Worm (Caenorhabditis elegans) whole organism, L4 larva: Measurements from ENCODE around the gene F58B4.2.

Experiments
- D1046.2 ChIP-seq: fragments of 200-800 bp; sonication (Bioruptor generic); IDR thresholded peaks from 2 replicates; pipeline ENCODE4 v1.3.6; 2022; ENCODE audit warnings: missing genetic modification characterization, missing compliant biosample characterization
- F37D6.2 ChIP-seq: sonication (generic microtip); optimal IDR thresholded peaks from 2 replicates; lab custom pipeline; 2016; ENCODE audit warnings: mild to moderate bottlenecking, missing genetic modification characterization, missing compliant biosample characterization
- F49E8.2 ChIP-seq: sonication (generic microtip); optimal IDR thresholded peaks from 2 replicates; lab custom pipeline; 2016; ENCODE audit warnings: missing compliant biosample characterization, mild to moderate bottlenecking, missing genetic modification characterization, borderline replicate concordance
- T20F7.1 ChIP-seq: fragments of 200-800 bp; sonication (Bioruptor generic); optimal IDR thresholded peaks from 2 replicates; lab custom pipeline; 2018; ENCODE audit warnings: mild to moderate bottlenecking, missing genetic modification characterization, missing compliant biosample characterization
- T26A8.4 ChIP-seq: fragments of 200-800 bp; sonication (Bioruptor generic); IDR thresholded peaks from 2 replicates; pipeline ENCODE4 v1.3.6; 2022; ENCODE audit warnings: missing genetic modification characterization, missing compliant biosample characterization
- Y105C5A.15 ChIP-seq: fragments of 200-800 bp; sonication (Bioruptor generic); IDR thresholded peaks from 2 replicates; pipeline ENCODE4 v1.3.6; 2022; ENCODE audit warnings: missing genetic modification characterization, missing compliant biosample characterization
- ZK337.2 ChIP-seq: fragments of 200-800 bp; sonication (Bioruptor generic); IDR thresholded peaks from 2 replicates; pipeline ENCODE4 v1.3.6; 2022; ENCODE audit warnings: missing genetic modification reagents, missing genetic modification characterization, missing compliant biosample characterization
- ZK546.5 ChIP-seq, 2 experiments: sonication (generic microtip); optimal IDR thresholded peaks; 2 replicates each; lab custom pipeline; 2017; ENCODE audit warnings: missing biosample characterization in 2 of 2, missing genetic modification characterization in 2 of 2
- aha-1 ChIP-seq: fragments of 150-350 bp; peaks from one replicate; lab custom pipeline; 2014; ENCODE audit warnings: missing biosample characterization, missing genetic modification characterization
- aly-2 ChIP-seq: sonication (generic microtip); optimal IDR thresholded peaks from 2 replicates; lab custom pipeline; 2018; ENCODE audit warnings: missing biosample characterization, missing genetic modification characterization
- ama-1 ChIP-seq: fragments of 150-350 bp; optimal IDR thresholded peaks from 2 replicates; lab custom pipeline; 2014; ENCODE audit warnings: inconsistent platforms, mixed read lengths
- ceh-28 ChIP-seq: fragments of 150-350 bp; optimal IDR thresholded peaks from 2 replicates; lab custom pipeline; 2014; ENCODE audit warnings: missing biosample characterization, missing genetic modification reagents, missing genetic modification characterization
- ceh-32 ChIP-seq: sonication (generic microtip); optimal IDR thresholded peaks from 2 replicates; lab custom pipeline; 2016; ENCODE audit warnings: mild to moderate bottlenecking, missing genetic modification characterization, missing compliant biosample characterization; ENCODE audit not compliant: poor library complexity
- ceh-62 ChIP-seq: sonication (generic microtip); optimal IDR thresholded peaks from 2 replicates; lab custom pipeline; 2017; ENCODE audit warnings: missing biosample characterization, missing genetic modification characterization
- ces-1 ChIP-seq: fragments of 150-350 bp; sonication (generic microtip); optimal IDR thresholded peaks from 4 replicates; lab custom pipeline; 2014; ENCODE audit warnings: missing biosample characterization, missing genetic modification reagents, missing genetic modification characterization
- ctbp-1 ChIP-seq: fragments of 200-800 bp; sonication (Bioruptor generic); IDR thresholded peaks from 2 replicates; pipeline ENCODE4 v1.3.6; 2022; ENCODE audit warnings: missing genetic modification reagents, missing genetic modification characterization, missing compliant biosample characterization
- daf-16 ChIP-seq, 3 experiments: sonication (generic microtip); optimal IDR thresholded peaks; 2 replicates each; lab custom pipeline; 2016 to 2017; ENCODE audit warnings: missing genetic modification characterization in 3 of 3, missing genetic modification reagents in 3 of 3, mild to moderate bottlenecking in 2 of 3, missing compliant biosample characterization in 2 of 3, missing biosample characterization in 1 of 3, moderate library complexity in 1 of 3
- daf-19 ChIP-seq: fragments of 200-800 bp; sonication (Bioruptor generic); conservative IDR thresholded peaks from 2 replicates; pipeline ENCODE4 v1.3.6; 2022; ENCODE audit warnings: missing genetic modification characterization, missing compliant biosample characterization
- dmd-9 ChIP-seq: fragments of 200-800 bp; sonication (Bioruptor generic); IDR thresholded peaks from 2 replicates; pipeline ENCODE4 v1.3.6; 2022; ENCODE audit warnings: missing genetic modification reagents, missing genetic modification characterization, missing compliant biosample characterization
- duxl-1 ChIP-seq: sonication (generic microtip); optimal IDR thresholded peaks from 2 replicates; lab custom pipeline; 2016; ENCODE audit warnings: mild to moderate bottlenecking, missing genetic modification characterization, moderate library complexity, missing compliant biosample characterization; ENCODE audit not compliant: poor library complexity
- dve-1 ChIP-seq: sonication (generic microtip); optimal IDR thresholded peaks from 2 replicates; lab custom pipeline; 2017; ENCODE audit warnings: antibody characterized with exemption, mild to moderate bottlenecking, missing genetic modification characterization, missing compliant biosample characterization; ENCODE audit not compliant: insufficient read depth
- fos-1 ChIP-seq: fragments of 150-350 bp; optimal IDR thresholded peaks from 2 replicates; lab custom pipeline; 2014; ENCODE audit warnings: missing biosample characterization, missing genetic modification characterization
- hif-1 ChIP-seq, 2 experiments: sonication (generic microtip); optimal IDR thresholded peaks; 2 replicates each; lab custom pipeline; 2016 to 2017; ENCODE audit warnings: missing compliant biosample characterization in 2 of 2, missing genetic modification characterization in 2 of 2, missing genetic modification reagents in 2 of 2, missing genotype in 2 of 2, mild to moderate bottlenecking in 1 of 2
- hmg-1.1 ChIP-seq: fragments of 200-800 bp; sonication (Bioruptor generic); IDR thresholded peaks from 2 replicates; pipeline ENCODE4 v1.3.6; 2022; ENCODE audit warnings: missing genetic modification reagents, missing genetic modification characterization, missing compliant biosample characterization
- lin-29 ChIP-seq: fragments of 200-800 bp; sonication (Bioruptor generic); IDR thresholded peaks from 2 replicates; pipeline ENCODE4 v1.3.6; 2022; ENCODE audit warnings: missing genetic modification reagents, missing genetic modification characterization, missing compliant biosample characterization
- lin-38 ChIP-seq: fragments of 200-800 bp; sonication (Bioruptor generic); IDR thresholded peaks from 2 replicates; pipeline ENCODE4 v1.3.6; 2022; ENCODE audit warnings: missing genetic modification reagents, missing genetic modification characterization, missing compliant biosample characterization
- lin-39 ChIP-seq: fragments of 150-350 bp; optimal IDR thresholded peaks from 2 replicates; lab custom pipeline; 2014; ENCODE audit warnings: missing biosample characterization, missing genetic modification reagents, missing genetic modification characterization
- lsy-2 ChIP-seq, 2 experiments: fragments of 150-350 bp in 1 of 2; sonication (generic microtip) in 1 of 2; optimal IDR thresholded peaks; 2 replicates each; lab custom pipeline; 2014 to 2017; ENCODE audit warnings: missing biosample characterization in 2 of 2, missing genetic modification characterization in 2 of 2
- madf-5 ChIP-seq, 2 experiments: fragments of 200-800 bp; sonication (Bioruptor generic); IDR thresholded peaks; 2 replicates each; pipeline ENCODE4 v1.3.6; 2022; ENCODE audit warnings: missing compliant biosample characterization in 2 of 2, missing genetic modification characterization in 2 of 2
- mxl-2 ChIP-seq: fragments of 200-800 bp; sonication (Bioruptor generic); conservative IDR thresholded peaks from 2 replicates; pipeline ENCODE4 v1.3.6; 2022; ENCODE audit warnings: missing genetic modification reagents, missing genetic modification characterization, missing compliant biosample characterization
- nhr-111 ChIP-seq: fragments of 200-800 bp; sonication (Bioruptor generic); optimal IDR thresholded peaks from 2 replicates; lab custom pipeline; 2018; ENCODE audit warnings: mild to moderate bottlenecking, missing genetic modification characterization, missing compliant biosample characterization
- nhr-237 ChIP-seq: sonication (generic microtip); optimal IDR thresholded peaks from 2 replicates; lab custom pipeline; 2017; ENCODE audit warnings: missing biosample characterization, missing genetic modification characterization
- nhr-25 ChIP-seq: sonication (generic microtip); optimal IDR thresholded peaks from 2 replicates; lab custom pipeline; 2017; ENCODE audit warnings: missing genetic modification characterization, mild to moderate bottlenecking, missing compliant biosample characterization, antibody characterized with exemption, moderate library complexity, borderline replicate concordance; ENCODE audit not compliant: insufficient read depth
- nhr-42 ChIP-seq: fragments of 200-800 bp; sonication (Bioruptor generic); IDR thresholded peaks from 2 replicates; pipeline ENCODE4 v1.3.6; 2022; ENCODE audit warnings: missing genetic modification characterization, missing compliant biosample characterization
- nhr-48 ChIP-seq: sonication (generic microtip); optimal IDR thresholded peaks from 2 replicates; lab custom pipeline; 2016; ENCODE audit warnings: mild to moderate bottlenecking, missing genetic modification characterization, missing compliant biosample characterization
- nhr-76 ChIP-seq: fragments of 150-350 bp; optimal IDR thresholded peaks from 2 replicates; lab custom pipeline; 2014; ENCODE audit warnings: missing biosample characterization, missing genetic modification characterization
- pha-4 ChIP-seq, 2 experiments: fragments of 150-350 bp in 1 of 2; fragments of 200-800 bp in 1 of 2; sonication (Bioruptor generic) in 1 of 2; IDR thresholded peaks in 1 of 2; optimal IDR thresholded peaks in 1 of 2; 2 replicates each; pipeline versions ENCODE4 v1.3.6 to Lab custom; 2014 to 2022; ENCODE audit warnings: missing genetic modification characterization in 2 of 2, missing genetic modification reagents in 2 of 2, missing biosample characterization in 1 of 2, missing compliant biosample characterization in 1 of 2
- set-16 ChIP-seq: fragments of 200-800 bp; sonication (Bioruptor generic); IDR thresholded peaks from 2 replicates; pipeline ENCODE4 v1.3.6; 2022; ENCODE audit warnings: missing genetic modification reagents, missing genetic modification characterization, missing compliant biosample characterization
- skn-1 ChIP-seq: fragments of 150-350 bp; optimal IDR thresholded peaks from 2 replicates; lab custom pipeline; 2014; ENCODE audit warnings: missing biosample characterization, missing genetic modification characterization
- spr-3 ChIP-seq: fragments of 200-800 bp; sonication (Bioruptor generic); optimal IDR thresholded peaks from 2 replicates; lab custom pipeline; 2018; ENCODE audit warnings: mild to moderate bottlenecking, missing genetic modification characterization, missing compliant biosample characterization
- tag-97 ChIP-seq: fragments of 200-800 bp; sonication (Bioruptor generic); IDR thresholded peaks from 2 replicates; pipeline ENCODE4 v1.3.6; 2022; ENCODE audit warnings: missing genetic modification characterization, missing compliant biosample characterization
- unc-39 ChIP-seq: sonication (generic microtip); optimal IDR thresholded peaks from 2 replicates; lab custom pipeline; 2017; ENCODE audit warnings: missing biosample characterization, missing genetic modification characterization
- unc-62 ChIP-seq, 3 experiments: fragments of 150-350 bp in 1 of 3; sonication (generic microtip); optimal IDR thresholded peaks in 2 of 3; peaks in 1 of 3; 1 replicate in 1 of 3; 2 replicates in 2 of 3; lab custom pipeline; 2014 to 2017; ENCODE audit warnings: missing biosample characterization in 3 of 3, missing genetic modification characterization in 3 of 3, missing genetic modification reagents in 3 of 3, missing genotype in 1 of 3
- zag-1 ChIP-seq: fragments of 150-350 bp; optimal IDR thresholded peaks from 2 replicates; lab custom pipeline; 2014; ENCODE audit warnings: missing biosample characterization, missing genetic modification characterization
- zfp-3 ChIP-seq: fragments of 200-800 bp; sonication (Bioruptor generic); conservative IDR thresholded peaks from 2 replicates; pipeline ENCODE4 v1.3.6; 2022; ENCODE audit warnings: missing genetic modification reagents, missing genetic modification characterization, missing compliant biosample characterization
- zip-11 ChIP-seq: fragments of 200-800 bp; sonication (Bioruptor generic); IDR thresholded peaks from 2 replicates; pipeline ENCODE4 v1.3.6; 2022; ENCODE audit warnings: missing genetic modification characterization, missing compliant biosample characterization
- ztf-11 ChIP-seq: fragments of 150-350 bp; optimal IDR thresholded peaks from 2 replicates; lab custom pipeline; 2014; ENCODE audit warnings: missing biosample characterization, missing genetic modification characterization

F58B4.2 gene

DNA sequence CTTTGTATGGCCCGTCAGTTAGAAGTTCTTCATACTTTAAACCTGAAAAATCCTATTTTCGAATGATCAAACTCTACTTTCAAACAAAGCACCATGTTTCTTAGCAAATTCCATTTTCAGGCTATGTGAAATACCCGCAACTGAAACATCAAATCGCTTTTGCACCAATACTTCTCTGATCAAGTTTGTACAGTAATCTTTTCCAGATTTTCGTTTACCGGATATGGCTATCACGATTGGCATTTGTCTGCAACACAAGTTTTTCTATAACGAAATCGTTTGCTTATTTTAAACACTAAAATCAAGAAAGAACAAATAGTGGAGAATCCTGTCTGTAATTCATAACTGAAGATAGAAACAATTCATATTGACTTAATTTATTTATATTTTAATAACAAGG, 22.0 kb downstream of the F58B4.2 start, which contains the start of gene F32D8.13:
F32D8.13 (minus strand) TSS at position 249 of the 400 bp plus-strand sequence.
- TF ChIP-seq nhr-76 (tag; lab: Kevin White, UChicago) (no peak), aly-2 (tag; lab: Kevin White, UChicago) (no peak), ama-1 (lab: Kevin White, UChicago) (peak; percentile 52), T26A8.4 (GFP tag; lab: Robert Waterston, UW) (peak; percentile 45), hmg-1.1 (GFP tag; lab: Robert Waterston, UW) (no peak), nhr-42 (GFP tag; lab: Robert Waterston, UW) (0 out of 2 replicates have a peak, but pooled peaks have one; percentile 6), lin-39 (tag; lab: Kevin White, UChicago) (no peak), duxl-1 (tag; lab: Kevin White, UChicago) (no peak), unc-62 (GFP tag; optimal IDR thresholded peaks at IDR 0.05 in 1 of 2; lab: Kevin White, UChicago) (no peak), unc-62 (tag; optimal IDR thresholded peaks at IDR 0.05; lab: Kevin White, UChicago) (no peak), zip-11 (GFP tag; lab: Robert Waterston, UW) (no peak), lsy-2 (tag; optimal IDR thresholded peaks at IDR 0.05; lab: Kevin White, UChicago) (peak in 1 of 2 experiments; percentile 31), D1046.2 (no peak), aha-1 (tag; lab: Kevin White, UChicago) (peak; percentile 58), lin-38 (peak; percentile 28; the same call in 1 of the 2 replicates), daf-16 (GFP tag; optimal IDR thresholded peaks at IDR 0.05; lab: Kevin White, UChicago) (no peak), daf-16 (tag; optimal IDR thresholded peaks at IDR 0.05; lab: Kevin White, UChicago) (peak; percentile 13)
- TF ChIP-seq, all 104 proteins: peak for 7

DNA sequence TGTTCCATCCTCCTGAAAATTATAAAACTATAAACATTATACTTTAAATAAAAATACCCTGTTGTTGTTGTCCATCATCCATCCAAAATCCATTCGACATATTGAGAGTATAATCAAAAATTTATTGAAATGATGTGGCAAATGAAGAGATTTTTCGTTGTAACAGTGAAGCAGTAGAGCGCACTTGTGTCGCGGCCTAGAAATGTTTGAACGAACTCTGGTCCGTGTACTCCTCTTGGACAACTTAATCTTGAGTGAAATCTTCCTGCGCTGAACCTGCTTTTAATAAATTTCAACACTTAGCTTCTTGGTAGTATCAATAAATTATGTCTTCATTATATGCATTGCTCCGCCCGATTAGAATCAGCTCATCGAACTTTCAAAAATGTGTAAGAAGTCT, 23.7 kb downstream of the F58B4.2 start, which contains the start of the genes F32D8.14 and F32D8.5:
F32D8.14 (minus strand) TSS at position 188 of the 400 bp plus-strand sequence.
F32D8.5 (plus strand) TSS at position 200 of the 400 bp plus-strand sequence.
- TF ChIP-seq set-16 (GFP tag; lab: Robert Waterston, UW), result no peak
- TF ChIP-seq daf-19, result no peak
- no peak for TF ChIP-seq mxl-2 (GFP tag; lab: Robert Waterston, UW)
- no peak for TF ChIP-seq ceh-28 (tag; lab: Kevin White, UChicago)
- TF ChIP-seq nhr-25, result no peak
- TF ChIP-seq nhr-48 (tag; lab: Kevin White, UChicago), result peak; percentile 67
- TF ChIP-seq ZK337.2 (GFP tag; lab: Robert Waterston, UW), result peak; percentile 77
- TF ChIP-seq ZK546.5 (tag; optimal IDR thresholded peaks at IDR 0.05; lab: Kevin White, UChicago), result peak in 1 of 2 experiments; percentile 71
- no peak for TF ChIP-seq D1046.2
- no peak for TF ChIP-seq unc-39 (tag; lab: Kevin White, UChicago)
- TF ChIP-seq dmd-9, result no peak
- no peak for TF ChIP-seq ztf-11 (tag; lab: Kevin White, UChicago)
- no peak for TF ChIP-seq lin-29 (GFP tag; lab: Robert Waterston, UW)
- peak; percentile 64 for TF ChIP-seq T20F7.1 (GFP tag; lab: Kevin White, UChicago)
- TF ChIP-seq lsy-2 (tag; optimal IDR thresholded peaks at IDR 0.05; lab: Kevin White, UChicago), result peak in 1 of 2 experiments; percentile 90
- TF ChIP-seq daf-16 (GFP tag; optimal IDR thresholded peaks at IDR 0.05; lab: Kevin White, UChicago), result no peak
- TF ChIP-seq daf-16 (tag; optimal IDR thresholded peaks at IDR 0.05; lab: Kevin White, UChicago), result peak; percentile 27
- TF ChIP-seq ceh-32 (tag; lab: Kevin White, UChicago), result no peak
- no peak for TF ChIP-seq tag-97 (GFP tag; lab: Robert Waterston, UW)
- TF ChIP-seq spr-3 (GFP tag; lab: Kevin White, UChicago), result no peak
- TF ChIP-seq fos-1 (tag; lab: Kevin White, UChicago), result no peak
- peak; percentile 89 for TF ChIP-seq aha-1 (tag; lab: Kevin White, UChicago)
- no peak for TF ChIP-seq zfp-3 (GFP tag; lab: Robert Waterston, UW)
- TF ChIP-seq F49E8.2 (tag; lab: Kevin White, UChicago), result no peak
- TF ChIP-seq ctbp-1 (GFP tag; lab: Robert Waterston, UW), result no peak
- no peak for TF ChIP-seq pha-4 (GFP tag; IDR thresholded peaks at IDR 0.05; lab: Robert Waterston, UW)
- TF ChIP-seq pha-4 (tag; optimal IDR thresholded peaks at IDR 0.05; lab: Kevin White, UChicago), result peak; percentile 4
- peak; percentile 39 for TF ChIP-seq F37D6.2 (tag; lab: Kevin White, UChicago)
- TF ChIP-seq hif-1 (tag; optimal IDR thresholded peaks at IDR 0.05; lab: Kevin White, UChicago), result peak in 1 of 2 experiments; percentile 80
- TF ChIP-seq madf-5 (GFP tag; IDR thresholded peaks at IDR 0.05; lab: Robert Waterston, UW), result no peak
- TF ChIP-seq ces-1 (GFP tag; lab: Kevin White, UChicago), result no peak
- no peak for TF ChIP-seq nhr-237 (tag; lab: Kevin White, UChicago)
- no peak for TF ChIP-seq Y105C5A.15
- peak; percentile 85 for TF ChIP-seq dve-1 (tag; lab: Kevin White, UChicago)
- TF ChIP-seq skn-1, result no peak
- no peak for TF ChIP-seq nhr-111 (GFP tag; lab: Kevin White, UChicago)
- no peak for TF ChIP-seq ceh-62 (tag; lab: Kevin White, UChicago)
- peak; percentile 94 for TF ChIP-seq lin-38
- no peak for TF ChIP-seq zag-1
